Worm (Caenorhabditis elegans) whole organism, midembryonic: ENCODE results near the gene srw-77.
"Not testable (repeated sequence)": the region's sequence is repeated elsewhere in the genome, so short reads cannot be mapped to it uniquely, and the experiment has no call there.

Experiments
- T22C8.4 ChIP-seq: fragments of 200-800 bp; sonication (Bioruptor generic); IDR thresholded peaks from 2 replicates; pipeline ENCODE4 v1.3.6; 2022; ENCODE audit warnings: missing genetic modification characterization, missing compliant biosample characterization
- cog-1 ChIP-seq: sonication (generic microtip); optimal IDR thresholded peaks from 2 replicates; lab custom pipeline; 2016; ENCODE audit warnings: missing genetic modification characterization, missing compliant biosample characterization
- flt-1 ChIP-seq: fragments of 200-800 bp; sonication (Bioruptor generic); IDR thresholded peaks from 2 replicates; pipeline ENCODE4 v1.3.6; 2022; ENCODE audit warnings: missing genetic modification characterization, missing compliant biosample characterization
- klf-2 ChIP-seq: fragments of 200-800 bp; sonication (Bioruptor generic); conservative IDR thresholded peaks from 2 replicates; pipeline ENCODE4 v1.3.6; 2022; ENCODE audit warnings: missing genetic modification reagents, missing genetic modification characterization, missing compliant biosample characterization
- med-1 ChIP-seq: sonication (generic microtip); optimal IDR thresholded peaks from 2 replicates; lab custom pipeline; 2017; ENCODE audit warnings: missing genetic modification characterization, mild to moderate bottlenecking, missing compliant biosample characterization, antibody characterized with exemption, missing genetic modification reagents; ENCODE audit not compliant: insufficient read depth
- ref-1 ChIP-seq: fragments of 200-800 bp; sonication (Bioruptor generic); conservative IDR thresholded peaks from 2 replicates; pipeline ENCODE4 v1.3.6; 2022; ENCODE audit warnings: missing genetic modification reagents, missing genetic modification characterization, missing compliant biosample characterization
- tab-1 ChIP-seq: fragments of 200-800 bp; sonication (Bioruptor generic); IDR thresholded peaks from 2 replicates; pipeline ENCODE4 v1.3.6; 2022; ENCODE audit warnings: missing genetic modification characterization, missing compliant biosample characterization
- ztf-23 ChIP-seq: fragments of 200-800 bp; sonication (Bioruptor generic); IDR thresholded peaks from 2 replicates; pipeline ENCODE4 v1.3.6; 2022; ENCODE audit warnings: missing genetic modification reagents, missing genetic modification characterization, missing compliant biosample characterization
- ztf-29 ChIP-seq: fragments of 200-800 bp; sonication (Bioruptor generic); IDR thresholded peaks from 2 replicates; pipeline ENCODE4 v1.3.6; 2022; ENCODE audit warnings: missing genetic modification reagents, missing genetic modification characterization, missing compliant biosample characterization

srw-77 gene

DNA sequence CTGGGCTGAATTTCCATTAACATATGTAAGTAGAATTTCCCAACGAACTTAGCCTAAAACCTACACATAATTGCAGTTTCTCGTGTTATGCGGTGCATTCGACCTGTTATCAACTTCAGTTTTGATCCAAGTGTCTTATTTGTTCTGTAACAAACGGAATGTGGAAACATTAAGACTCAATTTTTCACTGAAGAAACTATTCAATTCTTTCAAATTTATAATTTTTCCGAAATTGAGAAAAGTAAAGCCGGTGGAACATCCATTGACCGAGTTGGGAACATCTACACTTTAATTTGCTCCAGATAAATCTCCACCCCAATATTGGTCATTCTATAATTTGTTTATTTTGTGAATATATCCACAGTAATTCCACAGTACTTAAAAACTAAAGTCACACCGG is 30.9 kb upstream of the srw-77 start:
- TF ChIP-seq ztf-23 (GFP tag; lab: Robert Waterston, UW) (no peak), T22C8.4 (GFP tag; lab: Robert Waterston, UW) (no peak), med-1 (GFP tag; lab: Kevin White, UChicago) (no peak), tab-1 (GFP tag; lab: Robert Waterston, UW) (no peak), cog-1 (tag; lab: Kevin White, UChicago) (no peak), klf-2 (GFP tag; lab: Robert Waterston, UW) (no peak), ref-1 (no peak), ztf-29 (GFP tag; lab: Robert Waterston, UW) (no peak), flt-1 (GFP tag; lab: Robert Waterston, UW) (no peak)

DNA sequence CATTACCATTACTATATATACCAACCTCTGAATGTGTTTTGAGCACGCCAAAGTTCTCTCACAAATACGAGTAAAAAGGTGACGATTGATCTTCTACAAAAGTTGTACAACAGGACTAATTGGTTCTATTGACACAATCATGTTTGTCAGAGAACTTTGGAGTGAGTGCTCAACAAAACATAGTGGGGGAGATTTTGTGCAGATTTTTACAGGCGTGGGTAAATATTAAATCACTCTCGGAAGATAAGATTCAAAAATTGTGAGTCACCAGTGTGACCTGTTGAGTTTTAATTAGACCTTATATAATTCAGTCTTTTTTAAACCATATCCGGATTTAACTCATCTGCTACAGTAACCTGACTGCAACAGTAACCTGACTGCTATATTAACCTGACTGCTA is 28.7 kb upstream of the srw-77 start, which contains the start of gene F14F8.8:
TSS of gene F14F8.8 (minus strand) at position 101 of the 400 bp plus-strand sequence.
- TF ChIP-seq cog-1 (tag; lab: Kevin White, UChicago): no peak
- TF ChIP-seq klf-2 (GFP tag; lab: Robert Waterston, UW): no peak
- TF ChIP-seq flt-1 (GFP tag; lab: Robert Waterston, UW): no peak
- no peak for TF ChIP-seq tab-1 (GFP tag; lab: Robert Waterston, UW)
- TF ChIP-seq ztf-23 (GFP tag; lab: Robert Waterston, UW): no peak
- no peak for TF ChIP-seq med-1 (GFP tag; lab: Kevin White, UChicago)
- no peak for TF ChIP-seq ztf-29 (GFP tag; lab: Robert Waterston, UW)
- no peak for TF ChIP-seq ref-1
- no peak for TF ChIP-seq T22C8.4 (GFP tag; lab: Robert Waterston, UW)

DNA sequence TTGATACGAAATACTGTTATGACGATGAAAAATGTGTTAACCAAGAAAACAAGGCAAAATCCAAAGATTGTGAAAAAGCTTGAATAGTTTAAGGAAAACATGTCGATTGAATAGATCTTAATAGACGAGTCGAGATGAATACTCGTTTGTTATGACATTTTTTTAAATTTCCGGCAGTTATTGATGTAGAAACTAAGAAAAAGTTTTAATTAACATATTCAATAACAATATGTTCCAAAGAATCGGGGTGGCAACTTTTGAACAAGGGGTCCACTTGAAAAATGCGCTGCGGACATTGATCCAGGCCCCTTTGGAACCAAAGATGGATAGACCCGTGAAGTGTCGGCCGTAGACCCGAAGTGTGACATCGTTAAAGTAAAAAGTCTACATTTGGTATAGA is 27.7 kb upstream of the srw-77 start, which contains the start of gene str-61:
TSS of gene str-61 (minus strand) at position 101 of the 400 bp plus-strand sequence.
- TF ChIP-seq ztf-29 (GFP tag; lab: Robert Waterston, UW): no peak
- TF ChIP-seq ref-1: no peak
- TF ChIP-seq med-1 (GFP tag; lab: Kevin White, UChicago): no peak
- TF ChIP-seq tab-1 (GFP tag; lab: Robert Waterston, UW): no peak
- TF ChIP-seq flt-1 (GFP tag; lab: Robert Waterston, UW): no peak
- TF ChIP-seq klf-2 (GFP tag; lab: Robert Waterston, UW): no peak
- TF ChIP-seq cog-1 (tag; lab: Kevin White, UChicago): no peak
- no peak for TF ChIP-seq T22C8.4 (GFP tag; lab: Robert Waterston, UW)
- TF ChIP-seq ztf-23 (GFP tag; lab: Robert Waterston, UW): no peak

DNA sequence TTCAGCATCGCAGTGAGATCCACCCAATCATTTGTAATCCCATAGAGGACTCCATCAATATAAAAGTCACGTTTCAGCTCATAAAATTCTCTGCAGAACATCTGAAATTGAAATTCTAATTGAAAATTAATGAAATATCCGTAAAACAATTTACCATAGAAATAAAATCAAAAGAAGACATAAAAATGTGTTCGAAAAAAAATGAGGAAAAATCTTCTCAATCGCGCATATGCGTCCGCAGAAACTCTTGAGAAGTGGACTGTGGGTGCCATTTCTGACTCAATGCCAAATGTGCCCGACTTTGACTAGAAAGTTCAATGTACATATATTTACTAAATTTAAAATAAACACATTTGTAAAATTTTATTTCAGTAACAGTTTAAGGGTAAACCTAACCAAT is 25.0 kb upstream of the srw-77 start, which contains the start of gene F14F8.9:
TSS of gene F14F8.9 (minus strand) at position 101 of the 400 bp plus-strand sequence.
- TF ChIP-seq ztf-23 (GFP tag; lab: Robert Waterston, UW): no peak
- no peak for TF ChIP-seq med-1 (GFP tag; lab: Kevin White, UChicago)
- no peak for TF ChIP-seq flt-1 (GFP tag; lab: Robert Waterston, UW)
- TF ChIP-seq ref-1: no peak

DNA sequence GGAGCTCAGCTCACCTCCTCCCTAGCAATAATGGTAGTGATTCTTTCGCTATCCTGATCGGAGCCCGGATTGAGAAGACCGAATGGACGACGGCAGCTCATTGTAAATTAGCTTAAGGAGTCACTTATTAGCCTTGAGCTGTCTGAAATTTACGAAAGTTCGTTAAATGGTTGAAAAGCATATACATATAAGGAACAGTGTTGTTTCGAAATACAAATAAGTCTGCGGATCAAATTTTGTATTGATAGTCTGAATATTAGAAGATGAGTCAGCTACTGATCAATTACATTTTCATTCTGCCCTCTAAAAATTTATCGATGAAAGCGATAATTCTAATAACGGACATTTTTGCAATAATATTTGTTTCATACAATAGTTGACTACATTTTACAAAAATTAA is 23.2 kb upstream of the srw-77 start, which contains the start of gene F14F8.14:
TSS of gene F14F8.14 (minus strand) at position 101 of the 400 bp plus-strand sequence.
- no peak for TF ChIP-seq cog-1 (tag; lab: Kevin White, UChicago)

DNA sequence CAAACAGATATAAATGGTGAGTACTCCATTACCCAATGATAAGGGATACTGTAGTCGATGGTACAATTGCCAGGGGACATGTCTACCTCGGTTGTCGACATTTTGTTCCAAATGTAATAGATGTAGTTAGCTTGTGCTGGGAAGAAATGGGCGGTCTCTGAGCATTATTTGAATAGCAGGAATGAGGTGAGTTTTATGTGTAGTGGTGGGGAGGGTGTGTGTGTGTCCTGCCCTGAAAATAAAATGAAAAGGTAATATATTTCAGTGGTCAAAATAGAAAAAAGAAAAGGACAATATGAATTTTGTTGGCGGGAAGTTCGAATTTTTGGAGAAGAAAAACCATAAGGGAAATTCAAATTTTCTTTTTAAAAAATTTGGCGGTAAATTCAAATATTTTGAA is 17.4 kb upstream of the srw-77 start, which contains the start of gene Y70C5B.2:
TSS of gene Y70C5B.2 (minus strand) at position 101 of the 400 bp plus-strand sequence.
- not testable (repeated sequence) for TF ChIP-seq cog-1 (tag; lab: Kevin White, UChicago); flt-1 (GFP tag; lab: Robert Waterston, UW); ref-1

DNA sequence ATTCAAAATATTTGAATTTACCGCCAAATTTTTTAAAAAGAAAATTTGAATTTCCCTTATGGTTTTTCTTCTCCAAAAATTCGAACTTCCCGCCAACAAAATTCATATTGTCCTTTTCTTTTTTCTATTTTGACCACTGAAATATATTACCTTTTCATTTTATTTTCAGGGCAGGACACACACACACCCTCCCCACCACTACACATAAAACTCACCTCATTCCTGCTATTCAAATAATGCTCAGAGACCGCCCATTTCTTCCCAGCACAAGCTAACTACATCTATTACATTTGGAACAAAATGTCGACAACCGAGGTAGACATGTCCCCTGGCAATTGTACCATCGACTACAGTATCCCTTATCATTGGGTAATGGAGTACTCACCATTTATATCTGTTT is 10.8 kb upstream of the srw-77 start, which contains the start of gene W06G6.15:
TSS of gene W06G6.15 (plus strand) at position 301 of the 400 bp plus-strand sequence.
- TF ChIP-seq T22C8.4 (GFP tag; lab: Robert Waterston, UW); ref-1; ztf-29 (GFP tag; lab: Robert Waterston, UW): not testable (repeated sequence)

DNA sequence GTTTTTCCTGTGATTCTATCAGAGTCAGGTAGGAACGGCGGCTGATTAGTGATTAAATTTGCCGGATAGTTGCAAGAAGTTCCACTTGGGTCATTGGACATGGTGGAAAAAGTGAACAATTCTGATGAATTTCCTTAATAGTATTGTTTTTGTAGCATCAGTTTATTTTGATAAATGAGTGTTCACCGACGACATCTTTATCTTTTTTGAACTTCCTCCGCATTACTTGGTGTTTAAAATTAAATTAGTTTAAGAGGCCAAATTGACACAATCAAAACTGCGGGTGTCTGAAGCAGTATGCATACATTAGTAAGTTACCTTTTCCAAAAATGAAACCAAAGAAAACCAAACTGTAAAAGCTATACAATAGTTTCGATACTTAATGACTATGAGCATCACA is 5.7 kb upstream of the srw-77 start, which contains the start of gene W06G6.11:
TSS of gene W06G6.11 (minus strand) at position 101 of the 400 bp plus-strand sequence.
- TF ChIP-seq med-1 (GFP tag; lab: Kevin White, UChicago); ref-1; ztf-29 (GFP tag; lab: Robert Waterston, UW): not testable (repeated sequence)

DNA sequence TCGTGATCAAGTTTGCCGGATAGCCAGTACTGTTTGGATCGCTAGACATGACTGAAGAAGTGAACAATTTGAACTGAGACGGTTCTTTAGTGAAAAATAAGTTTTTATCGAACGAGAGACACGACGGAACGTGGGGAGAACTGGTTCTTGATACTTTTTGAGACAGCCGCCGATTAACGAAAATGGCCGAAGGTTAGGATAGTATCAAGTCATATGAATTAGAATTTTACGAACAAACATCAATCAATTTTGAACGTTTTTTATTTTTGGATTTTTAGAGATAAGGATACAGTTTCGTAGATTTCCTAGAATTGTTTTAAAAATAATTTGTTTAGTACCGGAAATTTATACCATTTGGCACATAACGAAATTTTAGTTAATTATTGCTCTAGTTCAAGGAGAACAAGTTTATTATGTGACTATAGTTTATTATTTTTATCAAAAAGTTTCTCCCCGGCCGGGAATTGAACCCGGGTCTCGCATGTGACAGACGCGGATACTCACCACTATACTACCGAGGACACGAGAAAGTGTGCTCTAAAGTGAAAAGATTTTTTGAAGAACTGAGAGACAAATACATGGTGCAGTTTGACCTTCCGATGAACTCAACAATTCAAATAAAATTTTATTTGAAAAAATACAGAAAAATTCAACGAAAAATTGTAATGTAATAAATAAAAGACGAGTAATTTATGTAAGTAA is 5.0 kb upstream of the srw-77 start, which contains the start of gene W06G6.20:
TSS of gene W06G6.20 (minus strand) at position 51 of the 702 bp plus-strand sequence.
- TF ChIP-seq tab-1 (GFP tag; lab: Robert Waterston, UW): no peak
- no peak for TF ChIP-seq ztf-23 (GFP tag; lab: Robert Waterston, UW)
- no peak for TF ChIP-seq klf-2 (GFP tag; lab: Robert Waterston, UW)
- TF ChIP-seq T22C8.4 (GFP tag; lab: Robert Waterston, UW): no peak
- TF ChIP-seq flt-1 (GFP tag; lab: Robert Waterston, UW): no peak
- TF ChIP-seq cog-1 (tag; lab: Kevin White, UChicago): no peak
- TF ChIP-seq ref-1: no peak
- TF ChIP-seq med-1 (GFP tag; lab: Kevin White, UChicago): no peak
- TF ChIP-seq ztf-29 (GFP tag; lab: Robert Waterston, UW): no peak

DNA sequence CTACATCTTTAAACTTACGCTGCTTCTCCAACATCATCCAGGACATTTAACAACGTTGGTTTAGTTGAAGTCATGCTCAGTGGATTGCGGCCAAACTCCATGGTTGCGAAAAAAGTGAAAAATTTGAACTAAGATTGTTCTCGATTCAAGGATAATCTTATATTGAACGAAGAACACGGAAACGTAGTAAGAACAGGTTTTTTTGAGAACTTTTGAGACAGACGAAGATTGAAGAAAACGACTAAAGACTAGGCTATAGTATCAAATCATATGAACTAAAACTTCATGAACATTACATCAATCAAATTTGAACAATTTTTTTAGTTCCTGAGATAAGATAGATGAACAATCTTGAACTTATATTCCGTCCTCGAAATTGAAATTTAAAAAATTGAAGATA is 3.6 kb upstream of the srw-77 start, which contains the start of gene W06G6.10:
TSS of gene W06G6.10 (minus strand) at position 101 of the 400 bp plus-strand sequence.
- TF ChIP-seq flt-1 (GFP tag; lab: Robert Waterston, UW) (no peak), tab-1 (GFP tag; lab: Robert Waterston, UW) (no peak), T22C8.4 (GFP tag; lab: Robert Waterston, UW) (no peak)
